Fruit fly (Drosophila melanogaster) whole organism, wandering third instar larva: ENCODE results near the gene Ufd1.

Source experiments
- Abd-B ChIP-seq: fragments of >200 bp; optimal IDR thresholded peaks from 2 replicates; lab custom pipeline; 2017; ENCODE audit warnings: missing biosample characterization, missing genetic modification characterization
- CG32264 ChIP-seq: fragments of 200-800 bp; sonication (Bioruptor generic); optimal IDR thresholded peaks from 2 replicates; lab custom pipeline; 2016; ENCODE audit warnings: missing biosample characterization, missing genetic modification characterization
- CG9705 ChIP-seq: fragments of 200-800 bp; sonication (Bioruptor generic); optimal IDR thresholded peaks from 2 replicates; lab custom pipeline; 2018; ENCODE audit warnings: missing biosample characterization, mild to moderate bottlenecking, missing genetic modification characterization
- CrebA ChIP-seq: fragments of 200-800 bp; sonication (Bioruptor generic); optimal IDR thresholded peaks from 2 replicates; lab custom pipeline; 2016; ENCODE audit warnings: missing biosample characterization, mild to moderate bottlenecking, missing genetic modification characterization, borderline replicate concordance
- Dfd ChIP-seq: fragments of >200 bp; optimal IDR thresholded peaks from 2 replicates; lab custom pipeline; 2017; ENCODE audit warnings: missing biosample characterization, missing genetic modification characterization
- Dif ChIP-seq: fragments of 200-275, 200-300 bp; sonication (Bioruptor generic); optimal IDR thresholded peaks from 2 replicates; lab custom pipeline; 2018; ENCODE audit warnings: missing biosample characterization, missing genetic modification characterization; ENCODE audit not compliant: partially characterized antibody
- GATAd ChIP-seq: sonication (Bioruptor generic); optimal IDR thresholded peaks from 2 replicates; lab custom pipeline; 2016; ENCODE audit warnings: missing biosample characterization, missing genetic modification characterization
- HLH106 ChIP-seq: fragments of 200-800 bp; optimal IDR thresholded peaks from 3 replicates; lab custom pipeline; 2019; ENCODE audit warnings: missing biosample characterization, mild to moderate bottlenecking, missing genetic modification characterization, moderate library complexity
- Hnf4 ChIP-seq: fragments of 200-800 bp; sonication (Bioruptor generic); optimal IDR thresholded peaks from 2 replicates; lab custom pipeline; 2016; ENCODE audit warnings: missing biosample characterization, mild to moderate bottlenecking, missing genetic modification characterization
- Hr78 ChIP-seq: fragments of >200 bp; optimal IDR thresholded peaks from 2 replicates; lab custom pipeline; 2017; ENCODE audit warnings: missing biosample characterization, missing genetic modification characterization
- Hr83 ChIP-seq: fragments of 200-300 bp; sonication (Bioruptor generic); optimal IDR thresholded peaks from 2 replicates; lab custom pipeline; 2016; ENCODE audit warnings: missing biosample characterization, mild to moderate bottlenecking, missing genetic modification characterization, moderate library complexity; ENCODE audit not compliant: poor library complexity, severe bottlenecking
- Jra ChIP-seq: sonication (Bioruptor generic); optimal IDR thresholded peaks from 2 replicates; lab custom pipeline; 2016; ENCODE audit warnings: missing biosample characterization, missing genetic modification characterization
- Mio ChIP-seq: sonication (Bioruptor generic); optimal IDR thresholded peaks from 2 replicates; lab custom pipeline; 2016; ENCODE audit warnings: missing biosample characterization, missing genetic modification characterization
- Myc ChIP-seq: fragments of >200 bp; optimal IDR thresholded peaks from 2 replicates; lab custom pipeline; 2017
- N ChIP-seq: fragments of >200 bp; optimal IDR thresholded peaks from 2 replicates; lab custom pipeline; 2018; ENCODE audit warnings: missing biosample characterization, missing external identifiers, missing genetic modification characterization
- OdsH ChIP-seq: fragments of 200-800 bp; sonication (Bioruptor generic); optimal IDR thresholded peaks from 2 replicates; lab custom pipeline; 2016; ENCODE audit warnings: missing biosample characterization, mild to moderate bottlenecking, missing genetic modification characterization
- Rel ChIP-seq, 2 experiments: fragments of 200-800 bp; sonication (Bioruptor generic) in 1 of 2; optimal IDR thresholded peaks; 2 replicates in 1 of 2; 3 replicates in 1 of 2; lab custom pipeline; 2016 to 2019; ENCODE audit warnings: mild to moderate bottlenecking in 2 of 2, missing biosample characterization in 2 of 2, missing genetic modification characterization in 2 of 2, moderate library complexity in 1 of 2
- Sp1 ChIP-seq: fragments of 200-800 bp; sonication (Bioruptor generic); optimal IDR thresholded peaks from 3 replicates; lab custom pipeline; 2019; ENCODE audit warnings: missing biosample characterization, mild to moderate bottlenecking, missing genetic modification characterization, moderate library complexity
- Vsx2 ChIP-seq: fragments of 200-300, 225-300 bp; sonication (Bioruptor generic); optimal IDR thresholded peaks from 2 replicates; lab custom pipeline; 2018; ENCODE audit warnings: missing biosample characterization, missing genetic modification characterization; ENCODE audit not compliant: partially characterized antibody
- br ChIP-seq: fragments of 200-800 bp; sonication (Bioruptor generic); optimal IDR thresholded peaks from 2 replicates; lab custom pipeline; 2016; ENCODE audit warnings: missing biosample characterization, missing genetic modification characterization
- brk ChIP-seq: fragments of 200-800 bp; sonication (Bioruptor generic); optimal IDR thresholded peaks from 2 replicates; lab custom pipeline; 2016; ENCODE audit warnings: missing biosample characterization, mild to moderate bottlenecking, missing genetic modification characterization
- dl ChIP-seq, 2 experiments: fragments of 175-275, 200-275 bp in 1 of 2; fragments of 200-275 bp in 1 of 2; sonication (Bioruptor generic); optimal IDR thresholded peaks; lab custom pipeline; 2018; ENCODE audit warnings: mild to moderate bottlenecking in 2 of 2, missing biosample characterization in 2 of 2, missing genetic modification characterization in 2 of 2, moderate library complexity in 2 of 2; ENCODE audit not compliant: partially characterized antibody in 2 of 2, insufficient read depth in 1 of 2
- dmrt93B ChIP-seq: fragments of 200-800 bp; sonication (Bioruptor generic); optimal IDR thresholded peaks from 2 replicates; lab custom pipeline; 2018; ENCODE audit warnings: missing biosample characterization, mild to moderate bottlenecking, missing genetic modification characterization
- dsf ChIP-seq: sonication (Bioruptor generic); optimal IDR thresholded peaks from 2 replicates; lab custom pipeline; 2016; ENCODE audit warnings: missing biosample characterization, missing genetic modification characterization, borderline replicate concordance
- ey ChIP-seq: fragments of 200-800 bp; sonication (Bioruptor generic); optimal IDR thresholded peaks from 2 replicates; lab custom pipeline; 2016; ENCODE audit warnings: missing biosample characterization, missing genetic modification characterization
- foxo ChIP-seq, 2 experiments: fragments of 200-800 bp; sonication (Bioruptor generic); optimal IDR thresholded peaks; 2 replicates in 1 of 2; 3 replicates in 1 of 2; lab custom pipeline; 2016 to 2017; ENCODE audit warnings: missing biosample characterization in 2 of 2, missing genetic modification characterization in 2 of 2
- fru ChIP-seq: fragments of 200-800 bp; sonication (Bioruptor generic); optimal IDR thresholded peaks from 3 replicates; lab custom pipeline; 2016; ENCODE audit warnings: missing biosample characterization, mild to moderate bottlenecking, missing genetic modification characterization
- h ChIP-seq: fragments of 200-800 bp; sonication (Bioruptor generic); optimal IDR thresholded peaks from 3 replicates; lab custom pipeline; 2016; ENCODE audit warnings: missing biosample characterization, mild to moderate bottlenecking, missing genetic modification characterization
- jim ChIP-seq: fragments of 175-275, 200-325 bp; sonication (Bioruptor generic); optimal IDR thresholded peaks from 2 replicates; lab custom pipeline; 2016; ENCODE audit warnings: missing biosample characterization, mild to moderate bottlenecking, missing genetic modification characterization
- lola ChIP-seq: fragments of >200 bp; optimal IDR thresholded peaks from 2 replicates; lab custom pipeline; 2017; ENCODE audit warnings: missing biosample characterization, missing genetic modification characterization
- pan ChIP-seq: fragments of >200 bp; optimal IDR thresholded peaks from 2 replicates; lab custom pipeline; 2017
- psq ChIP-seq: fragments of 200-800 bp; sonication (Bioruptor generic); optimal IDR thresholded peaks from 3 replicates; lab custom pipeline; 2017; ENCODE audit warnings: missing biosample characterization, mild to moderate bottlenecking, missing genetic modification characterization, moderate library complexity
- rgr ChIP-seq: fragments of 200-800 bp; sonication (Bioruptor generic); optimal IDR thresholded peaks from 3 replicates; lab custom pipeline; 2016; ENCODE audit warnings: missing biosample characterization, mild to moderate bottlenecking, missing genetic modification characterization
- sage ChIP-seq: fragments of 200-800 bp; sonication (Bioruptor generic); optimal IDR thresholded peaks from 2 replicates; lab custom pipeline; 2016; ENCODE audit warnings: missing biosample characterization, mild to moderate bottlenecking, missing genetic modification characterization
- sv ChIP-seq: fragments of 200-800 bp; sonication (Bioruptor generic); optimal IDR thresholded peaks from 3 replicates; lab custom pipeline; 2016; ENCODE audit warnings: missing biosample characterization, missing genetic modification characterization
- tai ChIP-seq: sonication (Bioruptor generic); optimal IDR thresholded peaks from 2 replicates; lab custom pipeline; 2016; ENCODE audit warnings: missing biosample characterization, missing genetic modification characterization
- usp ChIP-seq: fragments of >200 bp; optimal IDR thresholded peaks from 2 replicates; lab custom pipeline; 2017; ENCODE audit warnings: missing biosample characterization, missing genetic modification characterization
- woc ChIP-seq: sonication (Bioruptor generic); optimal IDR thresholded peaks from 2 replicates; lab custom pipeline; 2016; ENCODE audit warnings: missing biosample characterization, mild to moderate bottlenecking, missing genetic modification characterization

The Ufd1 gene

DNA sequence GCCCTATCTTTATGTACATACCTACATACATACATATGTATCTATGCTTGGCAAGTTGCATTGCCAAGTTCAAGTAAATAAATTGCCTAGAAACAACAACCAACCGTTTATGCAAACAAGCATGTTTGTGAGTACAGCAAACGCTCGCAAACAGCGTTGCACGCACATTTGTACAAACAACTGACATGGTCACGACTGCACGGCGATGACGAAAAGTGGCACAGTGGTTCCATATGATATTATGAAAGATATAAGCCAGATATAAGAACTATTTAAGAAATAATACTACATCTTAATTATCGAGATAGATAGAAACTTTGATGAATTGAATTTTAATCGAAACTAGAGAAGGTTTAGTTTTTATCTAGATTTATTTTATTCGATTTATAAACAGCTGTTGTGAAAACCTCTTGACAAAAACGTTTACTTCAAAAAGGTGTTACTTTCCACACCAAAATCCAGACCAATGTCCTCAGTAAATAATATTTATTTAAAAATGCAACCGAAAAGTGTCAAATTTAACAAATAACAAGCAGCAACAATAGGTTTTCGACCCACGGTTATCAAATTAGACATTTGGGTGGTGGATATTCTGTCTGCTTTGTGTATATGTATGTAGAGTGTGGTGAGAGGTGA is 33.1 kb downstream of the Ufd1 start:
- TF ChIP-seq dmrt93B (GFP tag; lab: Kevin White, UChicago) = peak; percentile 6
- peak; percentile 78 for TF ChIP-seq tai (GFP tag; lab: Kevin White, UChicago)
- peak; percentile 8 for TF ChIP-seq Jra (GFP tag; lab: Kevin White, UChicago)
- TF ChIP-seq N (GFP tag; lab: Kevin White, UChicago) = no peak
- no peak for TF ChIP-seq Mio
- TF ChIP-seq usp (GFP tag; lab: Kevin White, UChicago) = no peak
- TF ChIP-seq Hnf4 (GFP tag; lab: Kevin White, UChicago) = peak; percentile 47
- TF ChIP-seq Dif (GFP tag; lab: Kevin White, UChicago) = no peak
- TF ChIP-seq dl (GFP tag; optimal IDR thresholded peaks at IDR 0.05; lab: Kevin White, UChicago; ENCODE audit: insufficient read depth in 1 of 2, partially characterized antibody in 2 of 2) = no peak
- peak; percentile 81 for TF ChIP-seq h (GFP tag; lab: Kevin White, UChicago)
- peak; percentile 80 for TF ChIP-seq OdsH (GFP tag; lab: Kevin White, UChicago)
- peak; percentile 68 for TF ChIP-seq woc (GFP tag; lab: Kevin White, UChicago)
- peak; percentile 79 for TF ChIP-seq psq (GFP tag; lab: Kevin White, UChicago)
- no peak for TF ChIP-seq Rel (GFP tag; optimal IDR thresholded peaks at IDR 0.05; lab: Kevin White, UChicago)
- no peak for TF ChIP-seq Rel (tag; optimal IDR thresholded peaks at IDR 0.05; lab: Kevin White, UChicago)
- peak; percentile 74 for TF ChIP-seq rgr
- no peak for TF ChIP-seq Dfd (GFP tag; lab: Kevin White, UChicago)
- no peak for TF ChIP-seq Abd-B
- peak; percentile 55 for TF ChIP-seq jim (GFP tag; lab: Kevin White, UChicago)
- TF ChIP-seq CG9705 (GFP tag; lab: Kevin White, UChicago) = no peak
- TF ChIP-seq sv = peak; percentile 90
- peak in 1 of 2 experiments; percentile 84 for TF ChIP-seq foxo (GFP tag; optimal IDR thresholded peaks at IDR 0.05; lab: Kevin White, UChicago)
- no peak for TF ChIP-seq Hr78 (GFP tag; lab: Kevin White, UChicago)
- TF ChIP-seq ey (GFP tag; lab: Kevin White, UChicago) = peak; percentile 74
- TF ChIP-seq GATAd (GFP tag; lab: Kevin White, UChicago) = peak; percentile 25
- TF ChIP-seq Vsx2 (GFP tag; lab: Kevin White, UChicago) = no peak
- TF ChIP-seq Myc (lab: Kevin White, UChicago) = no peak
- peak; percentile 70 for TF ChIP-seq br (GFP tag; lab: Kevin White, UChicago)
- peak; percentile 40 for TF ChIP-seq brk (GFP tag; lab: Kevin White, UChicago)
- peak; percentile 76 for TF ChIP-seq Sp1
- TF ChIP-seq CrebA (GFP tag; lab: Kevin White, UChicago) = no peak
- TF ChIP-seq CG32264 (GFP tag; lab: Kevin White, UChicago) = peak; percentile 13
- no peak for TF ChIP-seq lola (GFP tag; lab: Kevin White, UChicago)
- peak; percentile 96 for TF ChIP-seq Hr83 (GFP tag; lab: Kevin White, UChicago)
- TF ChIP-seq pan = no peak
- peak; percentile 72 for TF ChIP-seq fru
- TF ChIP-seq sage = peak; percentile 42
- TF ChIP-seq HLH106 (tag; lab: Kevin White, UChicago) = peak; percentile 54
- TF ChIP-seq dsf = no peak

DNA sequence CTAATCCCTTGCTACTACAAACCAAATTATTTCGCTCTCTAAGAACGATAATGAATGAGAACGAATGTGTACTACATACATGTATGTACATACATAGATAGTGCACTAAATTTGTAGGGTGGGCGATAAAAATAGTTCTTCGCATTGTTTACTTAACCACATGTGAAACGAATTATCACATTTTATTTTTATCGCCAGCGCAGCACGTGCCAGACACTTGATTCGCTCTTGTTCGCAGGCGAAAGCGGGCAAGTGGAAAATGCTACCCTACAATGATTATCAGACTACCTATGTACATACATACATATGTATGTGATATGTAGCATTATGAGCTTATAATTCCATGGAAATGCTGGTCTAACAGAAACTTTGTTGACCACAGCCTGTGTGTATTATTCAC is 37.2 kb downstream of the Ufd1 start:
- TF ChIP-seq Rel (GFP tag; optimal IDR thresholded peaks at IDR 0.05; lab: Kevin White, UChicago) (no peak), Rel (tag; optimal IDR thresholded peaks at IDR 0.05; lab: Kevin White, UChicago) (no peak), Dfd (GFP tag; lab: Kevin White, UChicago) (no peak), Myc (lab: Kevin White, UChicago) (no peak), Dif (GFP tag; lab: Kevin White, UChicago) (no peak), h (GFP tag; lab: Kevin White, UChicago) (no peak), dmrt93B (GFP tag; lab: Kevin White, UChicago) (no peak), OdsH (GFP tag; lab: Kevin White, UChicago) (no peak), jim (GFP tag; lab: Kevin White, UChicago) (no peak), CG9705 (GFP tag; lab: Kevin White, UChicago) (no peak), pan (no peak), foxo (GFP tag; optimal IDR thresholded peaks at IDR 0.05; lab: Kevin White, UChicago) (no peak), Sp1 (no peak), br (GFP tag; lab: Kevin White, UChicago) (no peak), sage (no peak), GATAd (GFP tag; lab: Kevin White, UChicago) (no peak), Hr83 (GFP tag; lab: Kevin White, UChicago) (no peak), sv (no peak)
- TF ChIP-seq, all 38 proteins: peak for 0
